Worm (Caenorhabditis elegans): ENCODE data around the gene oac-49.

- no peak for TF ChIP-seq snpc-4 (tag; optimal IDR thresholded peaks at IDR 0.05)
- TF ChIP-seq pha-4 (tag; optimal IDR thresholded peaks at IDR 0.05), result no peak
- TF ChIP-seq nhr-76 (tag; optimal IDR thresholded peaks at IDR 0.05), result no peak
- TF ChIP-seq ztf-11 (tag; optimal IDR thresholded peaks at IDR 0.05), result no peak
- TF ChIP-seq elt-3 (tag; optimal IDR thresholded peaks at IDR 0.05), result no peak
- no peak for TF ChIP-seq mep-1 (tag; optimal IDR thresholded peaks at IDR 0.05)
- no peak for TF ChIP-seq elt-1 (tag; optimal IDR thresholded peaks at IDR 0.05; ENCODE audit: borderline replicate concordance, insufficient read depth)
These were observed 671 bp upstream of the oac-49 start, which contains the start of gene srr-2 for ce11 chrV:19217104-19217503.

Measured in whole organism, mixed stage, embryonic.